Fruit fly (Drosophila melanogaster) whole organism, prepupa: ENCODE measurements around the gene CG1468.

Experiments used
- Blimp-1 ChIP-seq: fragments of 200-800 bp; sonication (Bioruptor generic); optimal IDR thresholded peaks from 3 replicates; lab custom pipeline; 2017; ENCODE audit warnings: missing biosample characterization, missing genetic modification characterization, mild to moderate bottlenecking, moderate library complexity, missing genetic modification reagents
- CG10631 ChIP-seq: fragments of 200-800 bp; sonication (Bioruptor generic); optimal IDR thresholded peaks from 2 replicates; lab custom pipeline; 2016; ENCODE audit warnings: missing biosample characterization, missing genetic modification characterization
- CG11294 ChIP-seq: fragments of 200-800 bp; sonication (Bioruptor generic); IDR thresholded peaks from 2 replicates; pipeline ENCODE4 v1.3.6; 2022; ENCODE audit warnings: missing biosample characterization, missing genetic modification characterization
- CG11762 ChIP-seq: fragments of 200-800 bp; sonication (Bioruptor generic); optimal IDR thresholded peaks from 3 replicates; lab custom pipeline; 2016; ENCODE audit warnings: missing biosample characterization, missing genetic modification characterization; ENCODE audit not compliant: insufficient read depth
- CG11902 ChIP-seq: fragments of 200-800 bp; sonication (Bioruptor generic); optimal IDR thresholded peaks from 3 replicates; lab custom pipeline; 2016; ENCODE audit warnings: missing biosample characterization, missing genetic modification characterization
- CG15336 ChIP-seq: fragments of 200-800 bp; sonication (Bioruptor generic); IDR thresholded peaks from 2 replicates; pipeline ENCODE4 v1.3.6; 2022; ENCODE audit warnings: missing biosample characterization, missing genetic modification characterization
- CG16779 ChIP-seq: fragments of 200-800 bp; sonication (Bioruptor generic); optimal IDR thresholded peaks from 3 replicates; lab custom pipeline; 2017; ENCODE audit warnings: missing biosample characterization, mild to moderate bottlenecking, missing genetic modification characterization
- CG3032 ChIP-seq: fragments of 200-800 bp; optimal IDR thresholded peaks from 2 replicates; lab custom pipeline; 2019; ENCODE audit warnings: missing biosample characterization, mild to moderate bottlenecking, missing genetic modification characterization, moderate library complexity
- CG31627 ChIP-seq: fragments of 200-800 bp; sonication (Bioruptor generic); optimal IDR thresholded peaks from 3 replicates; lab custom pipeline; 2016; ENCODE audit warnings: missing biosample characterization, missing genetic modification characterization
- CG32006 ChIP-seq: fragments of 200-800 bp; sonication (Bioruptor generic); optimal IDR thresholded peaks from 3 replicates; lab custom pipeline; 2017; ENCODE audit warnings: missing biosample characterization, mild to moderate bottlenecking, missing genetic modification characterization
- CG4318 ChIP-seq: fragments of 200-800 bp; sonication (Bioruptor generic); optimal IDR thresholded peaks from 3 replicates; lab custom pipeline; 2017; ENCODE audit warnings: missing biosample characterization, mild to moderate bottlenecking, missing genetic modification characterization
- CG6163 ChIP-seq: fragments of 200-800 bp; sonication (Bioruptor generic); IDR thresholded peaks from 3 replicates; pipeline ENCODE4 v1.3.6; 2022; ENCODE audit warnings: missing biosample characterization, missing genetic modification characterization
- CG6808 ChIP-seq: fragments of 200-800 bp; sonication (Bioruptor generic); optimal IDR thresholded peaks from 3 replicates; lab custom pipeline; 2017; ENCODE audit warnings: missing biosample characterization, missing genetic modification characterization, mild to moderate bottlenecking, moderate library complexity, missing genetic modification reagents
- CG6854 ChIP-seq: fragments of 200-800 bp; sonication (Bioruptor generic); optimal IDR thresholded peaks from 2 replicates; lab custom pipeline; 2017; ENCODE audit warnings: missing biosample characterization, mild to moderate bottlenecking, missing genetic modification characterization
- CG7368 ChIP-seq: fragments of 200-800 bp; sonication (Bioruptor generic); optimal IDR thresholded peaks from 3 replicates; lab custom pipeline; 2016; ENCODE audit warnings: missing biosample characterization, missing genetic modification characterization
- CG8119 ChIP-seq: fragments of 200-800 bp; sonication (Bioruptor generic); IDR thresholded peaks from 3 replicates; pipeline ENCODE4 v1.3.6; 2022; ENCODE audit warnings: missing biosample characterization, missing genetic modification characterization
- CG8319 ChIP-seq: fragments of 200-800 bp; sonication (Bioruptor generic); optimal IDR thresholded peaks from 3 replicates; lab custom pipeline; 2016; ENCODE audit warnings: missing biosample characterization, missing genetic modification characterization
- CG8632 ChIP-seq: fragments of 200-800 bp; sonication (Bioruptor generic); optimal IDR thresholded peaks from 3 replicates; lab custom pipeline; 2016; ENCODE audit warnings: missing biosample characterization, missing genetic modification characterization
- CG9139 ChIP-seq: fragments of 200-800 bp; sonication (Bioruptor generic); optimal IDR thresholded peaks from 3 replicates; lab custom pipeline; 2017; ENCODE audit warnings: missing biosample characterization, mild to moderate bottlenecking, missing genetic modification characterization
- Eip75B ChIP-seq: fragments of 200-800 bp; sonication (Bioruptor generic); optimal IDR thresholded peaks from 3 replicates; lab custom pipeline; 2016; ENCODE audit warnings: missing biosample characterization, missing genetic modification characterization
- Eip78C ChIP-seq: fragments of 200-800 bp; sonication (Bioruptor generic); peaks from one replicate; lab custom pipeline; 2016; ENCODE audit warnings: missing biosample characterization, missing genetic modification characterization
- Ets96B ChIP-seq: fragments of 200-800 bp; optimal IDR thresholded peaks from 2 replicates; lab custom pipeline; 2019; ENCODE audit warnings: missing biosample characterization, mild to moderate bottlenecking, missing genetic modification characterization, moderate library complexity
- Gug ChIP-seq: fragments of 200-800 bp; sonication (Bioruptor generic); IDR thresholded peaks from 2 replicates; pipeline ENCODE4 v1.3.6; 2022; ENCODE audit warnings: missing biosample characterization, missing genetic modification characterization
- Hr38 ChIP-seq: sonication (Bioruptor generic); optimal IDR thresholded peaks from 2 replicates; lab custom pipeline; 2016; ENCODE audit warnings: missing biosample characterization, missing genetic modification characterization
- Hr39 ChIP-seq: fragments of 200-800 bp; sonication (Bioruptor generic); optimal IDR thresholded peaks from 2 replicates; lab custom pipeline; 2016; ENCODE audit warnings: missing biosample characterization, missing genetic modification characterization
- Hr4 ChIP-seq: fragments of 200-800 bp; sonication (Bioruptor generic); optimal IDR thresholded peaks from 3 replicates; lab custom pipeline; 2016; ENCODE audit warnings: missing biosample characterization, missing genetic modification characterization
- Lpt ChIP-seq: fragments of 200-800 bp; sonication (Bioruptor generic); optimal IDR thresholded peaks from 3 replicates; lab custom pipeline; 2016; ENCODE audit warnings: missing biosample characterization, missing genetic modification characterization
- Met ChIP-seq: fragments of 200-800 bp; sonication (Bioruptor generic); optimal IDR thresholded peaks from 3 replicates; lab custom pipeline; 2016; ENCODE audit warnings: missing biosample characterization, missing genetic modification characterization
- OdsH ChIP-seq: fragments of 200-800 bp; sonication (Bioruptor generic); optimal IDR thresholded peaks from 3 replicates; lab custom pipeline; 2016; ENCODE audit warnings: missing biosample characterization, missing genetic modification characterization
- Sox102F ChIP-seq: fragments of 200-800 bp; sonication (Bioruptor generic); optimal IDR thresholded peaks from 2 replicates; lab custom pipeline; 2016; ENCODE audit warnings: missing biosample characterization, mild to moderate bottlenecking, missing genetic modification characterization
- Sox14 ChIP-seq: fragments of 200-800 bp; sonication (Bioruptor generic); optimal IDR thresholded peaks from 3 replicates; lab custom pipeline; 2016; ENCODE audit warnings: missing biosample characterization, missing genetic modification characterization
- Sox15 ChIP-seq: fragments of 200-800 bp; sonication (Bioruptor generic); optimal IDR thresholded peaks from 3 replicates; lab custom pipeline; 2016; ENCODE audit warnings: missing biosample characterization, missing genetic modification characterization
- acj6 ChIP-seq: fragments of 200-800 bp; sonication (Bioruptor generic); optimal IDR thresholded peaks from 3 replicates; lab custom pipeline; 2016; ENCODE audit warnings: missing biosample characterization, missing genetic modification characterization
- cyc ChIP-seq: fragments of 200-800 bp; sonication (Bioruptor generic); optimal IDR thresholded peaks from 3 replicates; lab custom pipeline; 2016; ENCODE audit warnings: missing biosample characterization, missing genetic modification characterization
- dac ChIP-seq: fragments of 200-800 bp; sonication (Bioruptor generic); optimal IDR thresholded peaks from 2 replicates; lab custom pipeline; 2017; ENCODE audit warnings: missing biosample characterization, mild to moderate bottlenecking, missing genetic modification characterization
- dsx ChIP-seq: fragments of 200-800 bp; optimal IDR thresholded peaks from 3 replicates; lab custom pipeline; 2019; ENCODE audit warnings: missing biosample characterization, mild to moderate bottlenecking, missing genetic modification characterization, moderate library complexity; ENCODE audit not compliant: poor library complexity, severe bottlenecking
- eg ChIP-seq: fragments of 200-800 bp; sonication (Bioruptor generic); IDR thresholded peaks from 3 replicates; pipeline ENCODE4 v1.3.6; 2022; ENCODE audit warnings: missing biosample characterization, missing genetic modification characterization
- esn ChIP-seq: fragments of 200-800 bp; sonication (Bioruptor generic); optimal IDR thresholded peaks from 2 replicates; lab custom pipeline; 2016; ENCODE audit warnings: missing biosample characterization, mild to moderate bottlenecking, missing genetic modification characterization, moderate library complexity
- fd85E ChIP-seq: fragments of 200-800 bp; sonication (Bioruptor generic); optimal IDR thresholded peaks from 3 replicates; lab custom pipeline; 2016; ENCODE audit warnings: missing biosample characterization, missing genetic modification characterization
- lz ChIP-seq: fragments of 200-800 bp; sonication (Bioruptor generic); optimal IDR thresholded peaks from 3 replicates; lab custom pipeline; 2016; ENCODE audit warnings: missing biosample characterization, missing genetic modification characterization
- net ChIP-seq: fragments of 200-800 bp; sonication (Bioruptor generic); optimal IDR thresholded peaks from 3 replicates; lab custom pipeline; 2016; ENCODE audit warnings: missing biosample characterization, missing genetic modification characterization
- pdm3 ChIP-seq: fragments of 200-800 bp; sonication (Bioruptor generic); optimal IDR thresholded peaks from 3 replicates; lab custom pipeline; 2016; ENCODE audit warnings: missing biosample characterization, missing genetic modification characterization
- salr ChIP-seq, 2 experiments: fragments of 200-800 bp; sonication (Bioruptor generic); optimal IDR thresholded peaks; 3 replicates each; lab custom pipeline; 2016 to 2018; ENCODE audit warnings: missing biosample characterization in 2 of 2, missing genetic modification characterization in 2 of 2, mild to moderate bottlenecking in 1 of 2
- spab ChIP-seq: fragments of 200-800 bp; sonication (Bioruptor generic); optimal IDR thresholded peaks from 2 replicates; lab custom pipeline; 2017; ENCODE audit warnings: missing biosample characterization, mild to moderate bottlenecking, missing genetic modification characterization, missing genetic modification reagents
- svp ChIP-seq: fragments of 200-800 bp; sonication (Bioruptor generic); peaks from one replicate; lab custom pipeline; 2016; ENCODE audit warnings: missing biosample characterization, missing genetic modification characterization
- topi ChIP-seq: fragments of 200-800 bp; sonication (Bioruptor generic); optimal IDR thresholded peaks from 3 replicates; lab custom pipeline; 2016; ENCODE audit warnings: missing biosample characterization, missing genetic modification characterization
- vri ChIP-seq: fragments of 200-800 bp; sonication (Bioruptor generic); optimal IDR thresholded peaks from 3 replicates; lab custom pipeline; 2016; ENCODE audit warnings: missing biosample characterization, mild to moderate bottlenecking, missing genetic modification characterization

Gene CG1468

dm6 chrX:9892834-9893233 is 14.6 kb downstream of the CG1468 start (continued):
- TF ChIP-seq cyc (GFP tag; lab: Kevin White, UChicago) (peak; percentile 75), svp (GFP tag; lab: Kevin White, UChicago) (peak; percentile 77)

dm6 chrX:9897599-9897998 is 19.4 kb downstream of the CG1468 start:
- no peak for TF ChIP-seq CG9139 (GFP tag; lab: Kevin White, UChicago)
- no peak for TF ChIP-seq topi (GFP tag; lab: Kevin White, UChicago)
- TF ChIP-seq net (GFP tag; lab: Kevin White, UChicago): no peak
- TF ChIP-seq CG6854 (GFP tag; lab: Kevin White, UChicago): no peak
- TF ChIP-seq Met (GFP tag; lab: Kevin White, UChicago): no peak
- no peak for TF ChIP-seq spab (GFP tag; lab: Kevin White, UChicago)
- no peak for TF ChIP-seq Blimp-1
- no peak for TF ChIP-seq CG15336 (GFP tag; lab: Robert Waterston, UW)
- no peak for TF ChIP-seq Hr4
- TF ChIP-seq CG32006 (GFP tag; lab: Kevin White, UChicago): no peak
- no peak for TF ChIP-seq lz (GFP tag; lab: Kevin White, UChicago)
- no peak for TF ChIP-seq Hr38
- no peak for TF ChIP-seq cyc (GFP tag; lab: Kevin White, UChicago)

dm6 chrX:9899535-9900179 is 21.4 kb downstream of the CG1468 start, which contains the start of gene CG15249:
Gene CG15249 (minus strand): TSS chrX:9899585.
- TF ChIP-seq Eip75B (GFP tag; lab: Kevin White, UChicago) (no peak), CG6808 (GFP tag; lab: Kevin White, UChicago) (peak; percentile 50), pdm3 (GFP tag; lab: Kevin White, UChicago) (no peak), Sox102F (no peak), acj6 (GFP tag; lab: Kevin White, UChicago) (peak; percentile 38), CG10631 (peak; percentile 64), Lpt (peak; percentile 20), CG31627 (no peak), CG32006 (GFP tag; lab: Kevin White, UChicago) (peak; percentile 86), esn (GFP tag; lab: Kevin White, UChicago) (no peak), salr (GFP tag; optimal IDR thresholded peaks at IDR 0.05; lab: Kevin White, UChicago) (peak in 1 of 2 experiments; percentile 50), Sox15 (no peak), fd85E (GFP tag; lab: Kevin White, UChicago) (no peak), CG8319 (GFP tag; lab: Kevin White, UChicago) (no peak), net (GFP tag; lab: Kevin White, UChicago) (peak; percentile 19), CG11294 (no peak; the same call in 1 of the 2 replicates), dsx (peak; percentile 42), OdsH (GFP tag; lab: Kevin White, UChicago) (peak; percentile 36), Sox14 (GFP tag; lab: Kevin White, UChicago) (no peak), Met (GFP tag; lab: Kevin White, UChicago) (no peak), Eip78C (GFP tag; lab: Kevin White, UChicago) (peak; percentile 87), CG6854 (GFP tag; lab: Kevin White, UChicago) (no peak), vri (GFP tag; lab: Kevin White, UChicago) (no peak), CG3032 (tag; lab: Kevin White, UChicago) (peak; percentile 56), dac (GFP tag; lab: Kevin White, UChicago) (no peak), CG8119 (GFP tag; lab: Robert Waterston, UW) (peak; percentile 72), lz (GFP tag; lab: Kevin White, UChicago) (no peak), CG15336 (GFP tag; lab: Robert Waterston, UW) (no peak; the same call in none of the 2 replicates), Hr39 (no peak), CG6163 (0 out of 3 replicates have a peak, but pooled peaks have one; percentile 27), CG16779 (tag; lab: Kevin White, UChicago) (peak; percentile 48), CG8632 (GFP tag; lab: Kevin White, UChicago) (peak; percentile 63), Gug (GFP tag; lab: Robert Waterston, UW) (no peak), Ets96B (tag; lab: Kevin White, UChicago) (peak; percentile 54), CG4318 (GFP tag; lab: Kevin White, UChicago) (peak; percentile 61), CG11902 (no peak), Blimp-1 (no peak), CG11762 (no peak), eg (GFP tag; lab: Robert Waterston, UW) (peak; percentile 42; the same call in 1 of the 3 replicates), CG7368 (GFP tag; lab: Kevin White, UChicago) (no peak)
